Fruit fly (Drosophila melanogaster) whole organism, embryonic: ENCODE data around the gene Rpn10.
A peak's percentile ranks its signal among the peaks of the same experiment; 100 is the strongest.

ENCODE experiments used
- Aef1 ChIP-seq: fragments of 200-800 bp; sonication (Bioruptor generic); IDR thresholded peaks from 3 replicates; pipeline ENCODE4 v1.3.6; 2022; ENCODE audit warnings: missing biosample characterization, missing genetic modification characterization
- Blimp-1 ChIP-seq: fragments of 200-800 bp; sonication (Bioruptor generic); optimal IDR thresholded peaks from 3 replicates; lab custom pipeline; 2018; ENCODE audit warnings: missing biosample characterization, missing genetic modification characterization, mild to moderate bottlenecking, moderate library complexity, missing genetic modification reagents
- Bteb2 ChIP-seq: fragments of 200-800 bp; sonication (Bioruptor generic); optimal IDR thresholded peaks from 2 replicates; lab custom pipeline; 2016; ENCODE audit warnings: missing biosample characterization, missing genetic modification characterization
- CG10274 ChIP-seq: fragments of 200-800 bp; sonication (Bioruptor generic); optimal IDR thresholded peaks from 3 replicates; lab custom pipeline; 2017; ENCODE audit warnings: missing biosample characterization, mild to moderate bottlenecking, missing genetic modification characterization
- CG13287 ChIP-seq: fragments of 200-800 bp; sonication (Bioruptor generic); IDR thresholded peaks from 2 replicates; pipeline ENCODE4 v1.3.6; 2022; ENCODE audit warnings: missing biosample characterization, missing genetic modification characterization; ENCODE audit not compliant: partially characterized antibody
- CG14710 ChIP-seq: fragments of 200-800 bp; sonication (Bioruptor generic); optimal IDR thresholded peaks from 3 replicates; lab custom pipeline; 2019; ENCODE audit warnings: missing biosample characterization, mild to moderate bottlenecking, missing genetic modification characterization, moderate library complexity
- CG14860 ChIP-seq: fragments of 200-800 bp; sonication (Bioruptor generic); IDR thresholded peaks from 3 replicates; pipeline ENCODE4 v1.3.6; 2022; ENCODE audit warnings: missing biosample characterization, missing genetic modification characterization; ENCODE audit not compliant: partially characterized antibody
- CG1529 ChIP-seq: fragments of 200-800 bp; sonication (Bioruptor generic); optimal IDR thresholded peaks from 3 replicates; lab custom pipeline; 2018; ENCODE audit warnings: missing biosample characterization, missing genetic modification characterization
- CG1602 ChIP-seq: fragments of 200-800 bp; sonication (Bioruptor generic); optimal IDR thresholded peaks from 3 replicates; lab custom pipeline; 2016; ENCODE audit warnings: missing biosample characterization, missing genetic modification characterization
- CG17612 ChIP-seq: fragments of 200-800 bp; sonication (Bioruptor generic); IDR thresholded peaks from 2 replicates; pipeline ENCODE4 v1.3.6; 2022; ENCODE audit warnings: missing biosample characterization, missing genetic modification characterization
- CG18599 ChIP-seq: fragments of 200-800 bp; sonication (Bioruptor generic); optimal IDR thresholded peaks from 3 replicates; lab custom pipeline; 2017; ENCODE audit warnings: missing biosample characterization, missing genetic modification characterization, mild to moderate bottlenecking, moderate library complexity, missing genetic modification reagents
- CG2712 ChIP-seq: fragments of 200-800 bp; optimal IDR thresholded peaks from 3 replicates; lab custom pipeline; 2019; ENCODE audit warnings: missing biosample characterization, mild to moderate bottlenecking, missing genetic modification characterization, moderate library complexity
- CG30020 ChIP-seq: fragments of 200-800 bp; optimal IDR thresholded peaks from 2 replicates; lab custom pipeline; 2019; ENCODE audit warnings: missing biosample characterization, mild to moderate bottlenecking, missing genetic modification characterization, moderate library complexity
- CG32532 ChIP-seq: fragments of 200-800 bp; sonication (Bioruptor generic); IDR thresholded peaks from 2 replicates; pipeline ENCODE4 v1.3.6; 2022; ENCODE audit warnings: missing biosample characterization, missing genetic modification characterization
- CG4854 ChIP-seq: fragments of 200-800 bp; sonication (Bioruptor generic); optimal IDR thresholded peaks from 2 replicates; lab custom pipeline; 2016; ENCODE audit warnings: missing biosample characterization, missing genetic modification characterization, inconsistent platforms
- CG9797 ChIP-seq: fragments of 200-800 bp; sonication (Bioruptor generic); optimal IDR thresholded peaks from 3 replicates; lab custom pipeline; 2018; ENCODE audit warnings: missing biosample characterization, mild to moderate bottlenecking, missing genetic modification characterization
- Deaf1 ChIP-seq: fragments of 200-800 bp; optimal IDR thresholded peaks from 3 replicates; lab custom pipeline; 2019; ENCODE audit warnings: missing biosample characterization, mild to moderate bottlenecking, missing genetic modification characterization, moderate library complexity
- Dfd ChIP-seq, 2 experiments: fragments of >200 bp; optimal IDR thresholded peaks; 2 replicates each; lab custom pipeline; 2017; ENCODE audit warnings: missing biosample characterization in 2 of 2, missing genetic modification characterization in 2 of 2
- Dp ChIP-seq: fragments of 200-800 bp; sonication (Bioruptor generic); optimal IDR thresholded peaks from 2 replicates; lab custom pipeline; 2018; ENCODE audit warnings: missing biosample characterization, mild to moderate bottlenecking, missing genetic modification characterization, moderate library complexity
- E2f2 ChIP-seq: fragments of 200-800 bp; sonication (Bioruptor generic); IDR thresholded peaks from 2 replicates; pipeline ENCODE4 v1.3.6; 2022; ENCODE audit warnings: missing biosample characterization, missing genetic modification characterization
- HmgZ ChIP-seq: fragments of 200-800 bp; sonication (Bioruptor generic); optimal IDR thresholded peaks from 2 replicates; lab custom pipeline; 2018; ENCODE audit warnings: missing biosample characterization, mild to moderate bottlenecking, missing genetic modification characterization
- MBD-R2 ChIP-seq: fragments of 200-800 bp; sonication (Bioruptor generic); IDR thresholded peaks from 2 replicates; pipeline ENCODE4 v1.3.6; 2022; ENCODE audit warnings: missing biosample characterization, missing genetic modification characterization
- MTF-1 ChIP-seq: fragments of 200-800 bp; sonication (Bioruptor generic); optimal IDR thresholded peaks from 2 replicates; lab custom pipeline; 2018; ENCODE audit warnings: missing biosample characterization, mild to moderate bottlenecking, missing genetic modification characterization, borderline replicate concordance
- Mes4 ChIP-seq: fragments of 200-800 bp; sonication (Bioruptor generic); optimal IDR thresholded peaks from 2 replicates; lab custom pipeline; 2016; ENCODE audit warnings: missing biosample characterization, missing genetic modification characterization
- Myb ChIP-seq: fragments of 200-800 bp; sonication (Bioruptor generic); optimal IDR thresholded peaks from 2 replicates; lab custom pipeline; 2016; ENCODE audit warnings: missing biosample characterization, missing genetic modification characterization
- Nf-YA ChIP-seq: fragments of 200-800 bp; sonication (Bioruptor generic); IDR thresholded peaks from 2 replicates; pipeline ENCODE4 v1.3.6; 2022; ENCODE audit warnings: missing biosample characterization, missing genetic modification characterization
- Opbp ChIP-seq: fragments of 200-800 bp; sonication (Bioruptor generic); IDR thresholded peaks from 3 replicates; pipeline ENCODE4 v1.3.6; 2022; ENCODE audit warnings: missing biosample characterization, missing genetic modification characterization; ENCODE audit not compliant: partially characterized antibody
- Pdp1 ChIP-seq, 2 experiments: fragments of 200-800 bp; sonication (Bioruptor generic); optimal IDR thresholded peaks; 3 replicates each; lab custom pipeline; 2016; ENCODE audit warnings: missing biosample characterization in 2 of 2, missing genetic modification characterization in 2 of 2, mild to moderate bottlenecking in 1 of 2, moderate library complexity in 1 of 2
- Side ChIP-seq: fragments of 200-800 bp; sonication (Bioruptor generic); optimal IDR thresholded peaks from 2 replicates; lab custom pipeline; 2016; ENCODE audit warnings: missing biosample characterization, missing genetic modification characterization
- YL-1 ChIP-seq: fragments of 200-800 bp; sonication (Bioruptor generic); optimal IDR thresholded peaks from 3 replicates; lab custom pipeline; 2017; ENCODE audit warnings: missing biosample characterization, mild to moderate bottlenecking, missing genetic modification characterization
- aop ChIP-seq: fragments of 200-800 bp; sonication (Bioruptor generic); IDR thresholded peaks from 2 replicates; pipeline ENCODE4 v1.3.6; 2022; ENCODE audit warnings: missing biosample characterization, missing genetic modification characterization
- chinmo ChIP-seq: fragments of 200-800 bp; sonication (Bioruptor generic); IDR thresholded peaks from 4 replicates; pipeline ENCODE4 v1.3.6; 2022; ENCODE audit warnings: missing biosample characterization, missing genetic modification characterization; ENCODE audit not compliant: partially characterized antibody
- crp ChIP-seq, 2 experiments: fragments of 200-800 bp; sonication (Bioruptor generic); optimal IDR thresholded peaks; 2 replicates in 1 of 2; 3 replicates in 1 of 2; lab custom pipeline; 2017; ENCODE audit warnings: missing biosample characterization in 2 of 2, missing genetic modification characterization in 2 of 2, mild to moderate bottlenecking in 1 of 2, moderate library complexity in 1 of 2
- gfzf ChIP-seq: fragments of 200-800 bp; sonication (Bioruptor generic); optimal IDR thresholded peaks from 2 replicates; lab custom pipeline; 2016; ENCODE audit warnings: missing biosample characterization, mild to moderate bottlenecking, missing genetic modification characterization, moderate library complexity
- ind ChIP-seq: fragments of 200-800 bp; sonication (Bioruptor generic); optimal IDR thresholded peaks from 3 replicates; lab custom pipeline; 2016; ENCODE audit warnings: missing biosample characterization, missing genetic modification characterization
- insv ChIP-seq, 2 experiments: fragments of 200-800 bp; sonication (Bioruptor generic); optimal IDR thresholded peaks; 3 replicates each; lab custom pipeline; 2016 to 2018; ENCODE audit warnings: missing biosample characterization in 2 of 2, missing genetic modification characterization in 2 of 2
- lmd ChIP-seq: fragments of 200-800 bp; sonication (Bioruptor generic); IDR thresholded peaks from 2 replicates; pipeline ENCODE4 v1.3.6; 2022; ENCODE audit warnings: missing biosample characterization, missing genetic modification characterization
- lola ChIP-seq, 3 experiments: fragments of >200 bp in 2 of 3; fragments of 200-800 bp in 1 of 3; sonication (Bioruptor generic) in 1 of 3; optimal IDR thresholded peaks; 2 replicates each; lab custom pipeline; 2017 to 2019; ENCODE audit warnings: missing biosample characterization in 3 of 3, missing genetic modification characterization in 3 of 3, mild to moderate bottlenecking in 1 of 3, moderate library complexity in 1 of 3
- peb ChIP-seq: fragments of 200-800 bp; sonication (Bioruptor generic); IDR thresholded peaks from 2 replicates; pipeline ENCODE4 v1.3.6; 2022; ENCODE audit warnings: missing biosample characterization, missing genetic modification characterization
- phol ChIP-seq: fragments of 200-800 bp; sonication (Bioruptor generic); optimal IDR thresholded peaks from 3 replicates; lab custom pipeline; 2018; ENCODE audit warnings: missing biosample characterization, mild to moderate bottlenecking, missing genetic modification characterization, moderate library complexity
- pum ChIP-seq: fragments of 200-800 bp; sonication (Bioruptor generic); optimal IDR thresholded peaks from 2 replicates; lab custom pipeline; 2016; ENCODE audit warnings: missing biosample characterization, missing genetic modification characterization
- pzg ChIP-seq: fragments of 200-800 bp; sonication (Bioruptor generic); optimal IDR thresholded peaks from 3 replicates; lab custom pipeline; 2018; ENCODE audit warnings: missing biosample characterization, mild to moderate bottlenecking, missing genetic modification characterization, moderate library complexity
- row ChIP-seq: fragments of 200-800 bp; sonication (Bioruptor generic); IDR thresholded peaks from 3 replicates; pipeline ENCODE4 v1.3.6; 2022; ENCODE audit warnings: missing biosample characterization, missing genetic modification characterization
- schlank ChIP-seq: fragments of 200-800 bp; sonication (Bioruptor generic); optimal IDR thresholded peaks from 2 replicates; lab custom pipeline; 2018; ENCODE audit warnings: missing biosample characterization, mild to moderate bottlenecking, missing genetic modification characterization
- slou ChIP-seq: fragments of 200-800 bp; sonication (Bioruptor generic); optimal IDR thresholded peaks from 3 replicates; lab custom pipeline; 2016; ENCODE audit warnings: missing biosample characterization, missing genetic modification characterization
- stwl ChIP-seq: fragments of 200-800 bp; sonication (Bioruptor generic); optimal IDR thresholded peaks from 3 replicates; lab custom pipeline; 2018; ENCODE audit warnings: missing biosample characterization, mild to moderate bottlenecking, missing genetic modification characterization, moderate library complexity
- tio ChIP-seq: fragments of 200-800 bp; sonication (Bioruptor generic); optimal IDR thresholded peaks from 2 replicates; lab custom pipeline; 2017; ENCODE audit warnings: missing biosample characterization, missing genetic modification characterization, inconsistent platforms
- trem ChIP-seq: fragments of 200-800 bp; optimal IDR thresholded peaks from 3 replicates; lab custom pipeline; 2019; ENCODE audit warnings: missing biosample characterization, mild to moderate bottlenecking, missing genetic modification characterization, moderate library complexity
- vfl ChIP-seq: fragments of 200-800 bp; sonication (Bioruptor generic); optimal IDR thresholded peaks from 2 replicates; lab custom pipeline; 2016; ENCODE audit warnings: missing biosample characterization, missing genetic modification characterization
- zfh1 ChIP-seq: fragments of 200-800 bp; sonication (Bioruptor generic); IDR thresholded peaks from 3 replicates; pipeline ENCODE4 v1.3.6; 2022; ENCODE audit warnings: missing biosample characterization, missing genetic modification characterization

Gene Rpn10

dm6 chr3L:21529108-21529507 is 7.7 kb upstream of the Rpn10 start, which contains the start of gene Arv1:
Arv1 (minus strand) TSS chr3L:21529333.
- peak; percentile 76 for TF ChIP-seq Myb
- TF ChIP-seq slou (GFP tag; lab: Kevin White, UChicago) = no peak
- TF ChIP-seq Mes4 (GFP tag; lab: Kevin White, UChicago) = no peak
- TF ChIP-seq CG2712 (tag; lab: Kevin White, UChicago) = no peak
- peak in 1 of 2 experiments; percentile 7 for TF ChIP-seq Pdp1 (GFP tag; optimal IDR thresholded peaks at IDR 0.05; lab: Kevin White, UChicago)
- peak; percentile 19; the same call in 1 of the 2 replicates for TF ChIP-seq CG13287 (GFP tag; lab: Robert Waterston, UW)
- TF ChIP-seq MBD-R2 (GFP tag; lab: Robert Waterston, UW) = peak; percentile 59
- TF ChIP-seq schlank (tag; lab: Kevin White, UChicago) = no peak
- TF ChIP-seq CG1529 (GFP tag; lab: Kevin White, UChicago) = no peak
- TF ChIP-seq pum (GFP tag; lab: Kevin White, UChicago) = no peak
- peak; percentile 57 for TF ChIP-seq stwl (tag; lab: Kevin White, UChicago)
- no peak for TF ChIP-seq ind (GFP tag; lab: Kevin White, UChicago)
- peak; percentile 22 for TF ChIP-seq phol
- TF ChIP-seq MTF-1 (GFP tag; lab: Kevin White, UChicago) = no peak
- no peak for TF ChIP-seq vfl (GFP tag; lab: Kevin White, UChicago)
- no peak for TF ChIP-seq CG4854 (GFP tag; lab: Kevin White, UChicago)
- TF ChIP-seq HmgZ (tag; lab: Kevin White, UChicago) = no peak
- TF ChIP-seq Aef1 (GFP tag; lab: Robert Waterston, UW) = no peak
- TF ChIP-seq Bteb2 (GFP tag; lab: Kevin White, UChicago) = no peak
- TF ChIP-seq crp (GFP tag; optimal IDR thresholded peaks at IDR 0.05; lab: Kevin White, UChicago) = peak; percentile 19 to 83
- TF ChIP-seq aop (GFP tag; lab: Robert Waterston, UW) = no peak
- TF ChIP-seq CG10274 (GFP tag; lab: Kevin White, UChicago) = no peak
- no peak for TF ChIP-seq lmd (GFP tag; lab: Robert Waterston, UW)
- no peak for TF ChIP-seq zfh1 (GFP tag; lab: Robert Waterston, UW)
- TF ChIP-seq insv (GFP tag; optimal IDR thresholded peaks at IDR 0.05; lab: Kevin White, UChicago) = no peak
- TF ChIP-seq CG14860 = no peak
- peak; percentile 53 for TF ChIP-seq YL-1
- TF ChIP-seq CG32532 = no peak
- no peak for TF ChIP-seq Side (GFP tag; lab: Kevin White, UChicago)
- TF ChIP-seq CG18599 (GFP tag; lab: Kevin White, UChicago) = no peak
- peak; percentile 48 for TF ChIP-seq CG30020
- TF ChIP-seq Dp (GFP tag; lab: Kevin White, UChicago) = peak; percentile 30
- no peak for TF ChIP-seq Deaf1 (tag; lab: Kevin White, UChicago)
- TF ChIP-seq CG14710 (tag; lab: Kevin White, UChicago) = peak; percentile 7
- TF ChIP-seq peb = no peak
- peak; percentile 44 for TF ChIP-seq pzg (GFP tag; lab: Kevin White, UChicago)
- no peak for TF ChIP-seq Blimp-1 (GFP tag; lab: Kevin White, UChicago)
- TF ChIP-seq E2f2 (GFP tag; lab: Robert Waterston, UW) = peak; percentile 29; the same call in 1 of the 2 replicates
- TF ChIP-seq lola (GFP tag; optimal IDR thresholded peaks at IDR 0.05; lab: Kevin White, UChicago) = no peak
- TF ChIP-seq CG9797 (GFP tag; lab: Kevin White, UChicago) = peak; percentile 61
- peak; percentile 72; the same call in 1 of the 4 replicates for TF ChIP-seq chinmo (GFP tag; lab: Robert Waterston, UW)
- TF ChIP-seq CG1602 (GFP tag; lab: Kevin White, UChicago) = no peak
- TF ChIP-seq row (GFP tag; lab: Robert Waterston, UW) = no peak
- no peak for TF ChIP-seq tio (GFP tag; lab: Kevin White, UChicago)
- peak; percentile 14; the same call in 1 of the 3 replicates for TF ChIP-seq Opbp (GFP tag; lab: Robert Waterston, UW)
- TF ChIP-seq trem (tag; lab: Kevin White, UChicago) = peak; percentile 27
- no peak for TF ChIP-seq Nf-YA (GFP tag; lab: Robert Waterston, UW)
- no peak for TF ChIP-seq CG17612 (GFP tag; lab: Robert Waterston, UW)
- peak; percentile 81 for TF ChIP-seq gfzf
- TF ChIP-seq Dfd (GFP tag; optimal IDR thresholded peaks at IDR 0.05; lab: Kevin White, UChicago) = no peak
